Worm (Caenorhabditis elegans) whole organism, mixed stage, embryonic: Measurements from ENCODE around the gene srh-16.

Source experiments
- elt-3 ChIP-seq: fragments of 150-350 bp; optimal IDR thresholded peaks from 2 replicates; lab custom pipeline; 2014; ENCODE audit warnings: missing biosample characterization, missing genetic modification characterization
- nhr-237 ChIP-seq: fragments of 150-350 bp; optimal IDR thresholded peaks from 2 replicates; lab custom pipeline; 2014; ENCODE audit warnings: missing biosample characterization, missing genetic modification characterization
- snpc-4 ChIP-seq: fragments of 150-350 bp; optimal IDR thresholded peaks from 2 replicates; lab custom pipeline; 2014; ENCODE audit warnings: missing biosample characterization, missing genetic modification characterization
- unc-39 ChIP-seq: fragments of 150-350 bp; optimal IDR thresholded peaks from 2 replicates; lab custom pipeline; 2014; ENCODE audit warnings: missing biosample characterization, missing genetic modification characterization

ce11 chrV:12296794-12297193 is 5.1 kb downstream of the srh-16 start:
- no peak for TF ChIP-seq elt-3 (tag; lab: Kevin White, UChicago)
- no peak for TF ChIP-seq nhr-237 (tag; lab: Kevin White, UChicago)
- no peak for TF ChIP-seq unc-39
- no peak for TF ChIP-seq snpc-4 (tag; lab: Kevin White, UChicago)
